Fruit fly (Drosophila melanogaster): ENCODE data around the gene CG8031.

The CG8031 gene

dm6 chr3R:12982167-12982981 is 28.7 kb downstream of the CG8031 start:
- no peak for TF ChIP-seq psq (optimal IDR thresholded peaks at IDR 0.05)
- TF ChIP-seq CG8478 (optimal IDR thresholded peaks at IDR 0.05): peak; percentile 5

- TF ChIP-seq Dll (optimal IDR thresholded peaks at IDR 0.05) (no peak), EcR (GFP tag; optimal IDR thresholded peaks at IDR 0.05) (peak; percentile 35 to 64)
These were observed 29.6 kb downstream of the CG8031 start for dm6 chr3R:12981334-12982166.

dm6 chr3R:12980628-12981219 is 30.4 kb downstream of the CG8031 start, which contains the start of gene Paip2:
Gene Paip2, plus strand, starts transcription at chr3R:12980792.
- TF ChIP-seq EcR (GFP tag; optimal IDR thresholded peaks at IDR 0.05) (no peak), pan (optimal IDR thresholded peaks at IDR 0.05) (no peak), psq (optimal IDR thresholded peaks at IDR 0.05) (no peak), CG8478 (optimal IDR thresholded peaks at IDR 0.05) (no peak), Dll (optimal IDR thresholded peaks at IDR 0.05) (no peak), usp (GFP tag; optimal IDR thresholded peaks at IDR 0.05) (no peak)

dm6 chr3R:12977371-12978050 is 33.6 kb downstream of the CG8031 start, which contains the start of the genes CG7381 and CG7091:
Gene CG7381, minus strand, starts transcription at chr3R:12977471.
Gene CG7091, plus strand, starts transcription at chr3R:12978000.
- TF ChIP-seq CG8478 (optimal IDR thresholded peaks at IDR 0.05) (no peak), psq (optimal IDR thresholded peaks at IDR 0.05) (no peak), usp (GFP tag; optimal IDR thresholded peaks at IDR 0.05) (no peak), EcR (GFP tag; optimal IDR thresholded peaks at IDR 0.05) (no peak), pan (optimal IDR thresholded peaks at IDR 0.05) (no peak), Dll (optimal IDR thresholded peaks at IDR 0.05) (no peak)

dm6 chr3R:12975223-12975622 is 35.9 kb downstream of the CG8031 start:
- TF ChIP-seq pan (optimal IDR thresholded peaks at IDR 0.05) (no peak), EcR (GFP tag; optimal IDR thresholded peaks at IDR 0.05) (no peak), Dll (optimal IDR thresholded peaks at IDR 0.05) (no peak), CG8478 (optimal IDR thresholded peaks at IDR 0.05) (no peak), psq (optimal IDR thresholded peaks at IDR 0.05) (no peak), usp (GFP tag; optimal IDR thresholded peaks at IDR 0.05) (no peak)

- TF ChIP-seq psq (optimal IDR thresholded peaks at IDR 0.05) (no peak), Dll (optimal IDR thresholded peaks at IDR 0.05) (no peak), EcR (GFP tag; optimal IDR thresholded peaks at IDR 0.05) (no peak), pan (optimal IDR thresholded peaks at IDR 0.05) (no peak), usp (GFP tag; optimal IDR thresholded peaks at IDR 0.05) (no peak), CG8478 (optimal IDR thresholded peaks at IDR 0.05) (no peak)
These were observed 36.7 kb downstream of the CG8031 start for dm6 chr3R:12974447-12974846.

- TF ChIP-seq CG8478 (optimal IDR thresholded peaks at IDR 0.05) (no peak), pan (optimal IDR thresholded peaks at IDR 0.05) (no peak), EcR (GFP tag; optimal IDR thresholded peaks at IDR 0.05) (no peak), Dll (optimal IDR thresholded peaks at IDR 0.05) (no peak), usp (GFP tag; optimal IDR thresholded peaks at IDR 0.05) (no peak), psq (optimal IDR thresholded peaks at IDR 0.05) (no peak)
These were observed 39.0 kb downstream of the CG8031 start for dm6 chr3R:12972106-12972505.

dm6 chr3R:12967612-12968011 is 43.5 kb downstream of the CG8031 start, which contains the start of the genes CG14384 and grsm:
Gene CG14384, minus strand, starts transcription at chr3R:12967712.
Gene grsm, minus strand, starts transcription at chr3R:12967712.
- TF ChIP-seq Dll (optimal IDR thresholded peaks at IDR 0.05) (no peak), EcR (GFP tag; optimal IDR thresholded peaks at IDR 0.05) (no peak), CG8478 (optimal IDR thresholded peaks at IDR 0.05) (no peak)

dm6 chr3R:12964043-12964442 is 47.1 kb downstream of the CG8031 start:
- no peak for TF ChIP-seq CG8478 (optimal IDR thresholded peaks at IDR 0.05)
- no peak for TF ChIP-seq Dll (optimal IDR thresholded peaks at IDR 0.05)
- TF ChIP-seq EcR (GFP tag; optimal IDR thresholded peaks at IDR 0.05): no peak
- no peak for TF ChIP-seq pan (optimal IDR thresholded peaks at IDR 0.05)
- no peak for TF ChIP-seq psq (optimal IDR thresholded peaks at IDR 0.05)
- TF ChIP-seq usp (GFP tag; optimal IDR thresholded peaks at IDR 0.05): no peak

dm6 chr3R:12963491-12963890 is 47.6 kb downstream of the CG8031 start, which contains the start of gene Cyp304a1:
Gene Cyp304a1, plus strand, starts transcription at chr3R:12963791.
- TF ChIP-seq usp (GFP tag; optimal IDR thresholded peaks at IDR 0.05) (no peak), pan (optimal IDR thresholded peaks at IDR 0.05) (no peak), EcR (GFP tag; optimal IDR thresholded peaks at IDR 0.05) (no peak), CG8478 (optimal IDR thresholded peaks at IDR 0.05) (no peak), psq (optimal IDR thresholded peaks at IDR 0.05) (no peak), Dll (optimal IDR thresholded peaks at IDR 0.05) (no peak)

- TF ChIP-seq usp (GFP tag; optimal IDR thresholded peaks at IDR 0.05) (no peak), CG8478 (optimal IDR thresholded peaks at IDR 0.05) (no peak), psq (optimal IDR thresholded peaks at IDR 0.05) (no peak), EcR (GFP tag; optimal IDR thresholded peaks at IDR 0.05) (no peak), Dll (optimal IDR thresholded peaks at IDR 0.05) (no peak), pan (optimal IDR thresholded peaks at IDR 0.05) (no peak)
These were observed 48.5 kb downstream of the CG8031 start for dm6 chr3R:12962612-12963011.
